Worm (Caenorhabditis elegans): Measurements from ENCODE around the gene F59E11.7.

Gene F59E11.7

DNA sequence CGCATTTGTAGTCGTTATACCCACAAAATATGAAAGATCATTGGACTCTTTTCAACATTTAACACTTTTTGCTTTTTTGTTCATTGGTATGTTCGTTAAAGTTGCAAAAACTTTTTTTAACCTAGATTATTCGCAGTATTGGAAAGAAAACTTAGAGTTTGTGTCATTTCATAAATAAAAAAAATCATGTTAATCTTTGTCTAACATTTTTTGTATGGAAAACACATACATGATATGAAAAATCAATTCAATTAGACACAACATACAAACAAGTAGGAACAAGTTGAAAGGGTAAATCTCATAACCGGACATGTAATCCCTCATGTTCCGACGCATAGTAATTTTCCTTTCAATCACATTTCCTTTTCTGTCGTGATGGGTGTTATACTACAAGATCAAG, 11.1 kb downstream of the F59E11.7 start, which contains the start of gene F59E11.2:
TSS of gene F59E11.2 (plus strand) at position 301 of the 400 bp plus-strand sequence.
- no peak for TF ChIP-seq ceh-14 (tag; optimal IDR thresholded peaks at IDR 0.05)
- TF ChIP-seq elt-2 (tag; optimal IDR thresholded peaks at IDR 0.05): no peak
- TF ChIP-seq hlh-13 (GFP tag; optimal IDR thresholded peaks at IDR 0.05): no peak
- no peak for TF ChIP-seq nhr-232 (tag; optimal IDR thresholded peaks at IDR 0.05)
- TF ChIP-seq Y22D7AL.16 (tag; optimal IDR thresholded peaks at IDR 0.05): no peak
- TF ChIP-seq tbx-7 (tag; optimal IDR thresholded peaks at IDR 0.05): no peak
- no peak for TF ChIP-seq K09A11.1 (tag; optimal IDR thresholded peaks at IDR 0.05; ENCODE audit: insufficient read depth)
- TF ChIP-seq gmeb-2 (tag; optimal IDR thresholded peaks at IDR 0.05): no peak
- TF ChIP-seq ceh-18 (tag; optimal IDR thresholded peaks at IDR 0.05): no peak
- no peak for TF ChIP-seq pqm-1 (tag; optimal IDR thresholded peaks at IDR 0.05)
- TF ChIP-seq ref-2 (tag; optimal IDR thresholded peaks at IDR 0.05): no peak

DNA sequence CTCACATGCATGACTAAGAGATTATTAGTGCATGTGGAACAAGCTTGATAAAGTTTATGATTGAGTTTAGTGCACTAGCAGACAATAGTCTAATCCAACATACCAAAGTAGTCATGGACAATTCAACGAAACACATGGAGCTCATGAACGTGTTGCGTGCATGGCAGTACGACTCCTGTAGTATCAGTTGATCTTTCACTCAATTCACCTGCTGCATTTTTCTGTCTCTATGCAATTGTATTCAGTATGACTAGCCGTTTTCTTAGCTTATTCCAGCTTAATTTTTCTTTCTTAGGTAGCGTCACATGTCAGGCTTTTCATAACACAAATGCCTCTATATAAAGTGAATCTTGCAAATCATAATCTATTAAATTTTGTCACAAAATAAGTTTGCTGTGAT, 13.2 kb downstream of the F59E11.7 start, which contains the start of gene srx-1:
TSS of gene srx-1 (plus strand) at position 382 of the 400 bp plus-strand sequence.
- no peak for TF ChIP-seq hlh-6 (tag; optimal IDR thresholded peaks at IDR 0.05)
- TF ChIP-seq ceh-2 (tag; optimal IDR thresholded peaks at IDR 0.05): no peak
- TF ChIP-seq dve-1 (tag; optimal IDR thresholded peaks at IDR 0.05): no peak
- TF ChIP-seq unc-86 (tag; optimal IDR thresholded peaks at IDR 0.05): no peak
- no peak for TF ChIP-seq C38D4.7 (GFP tag; optimal IDR thresholded peaks at IDR 0.05)
- no peak for TF ChIP-seq ref-2 (tag; optimal IDR thresholded peaks at IDR 0.05)
- no peak for TF ChIP-seq pha-4 (tag; optimal IDR thresholded peaks at IDR 0.05)
- TF ChIP-seq eyg-1 (tag; optimal IDR thresholded peaks at IDR 0.05): no peak
- TF ChIP-seq pax-1 (tag; optimal IDR thresholded peaks at IDR 0.05): no peak
- no peak for TF ChIP-seq C08G9.2 (tag; optimal IDR thresholded peaks at IDR 0.05)
- TF ChIP-seq che-1 (tag; optimal IDR thresholded peaks at IDR 0.05): no peak
- no peak for TF ChIP-seq hlh-15 (tag; optimal IDR thresholded peaks at IDR 0.05)
- no peak for TF ChIP-seq sox-4 (tag; optimal IDR thresholded peaks at IDR 0.05)
- TF ChIP-seq rnt-1 (tag; optimal IDR thresholded peaks at IDR 0.05): no peak
- no peak for TF ChIP-seq mec-3 (tag; optimal IDR thresholded peaks at IDR 0.05; ENCODE audit: borderline replicate concordance)
- no peak for TF ChIP-seq ttx-3 (tag; optimal IDR thresholded peaks at IDR 0.05)
- TF ChIP-seq ceh-22 (tag; optimal IDR thresholded peaks at IDR 0.05): no peak
- TF ChIP-seq ceh-30 (tag; optimal IDR thresholded peaks at IDR 0.05): no peak
- no peak for TF ChIP-seq ceh-34 (tag; optimal IDR thresholded peaks at IDR 0.05)
- no peak for TF ChIP-seq ceh-19 (GFP tag; optimal IDR thresholded peaks at IDR 0.05)

DNA sequence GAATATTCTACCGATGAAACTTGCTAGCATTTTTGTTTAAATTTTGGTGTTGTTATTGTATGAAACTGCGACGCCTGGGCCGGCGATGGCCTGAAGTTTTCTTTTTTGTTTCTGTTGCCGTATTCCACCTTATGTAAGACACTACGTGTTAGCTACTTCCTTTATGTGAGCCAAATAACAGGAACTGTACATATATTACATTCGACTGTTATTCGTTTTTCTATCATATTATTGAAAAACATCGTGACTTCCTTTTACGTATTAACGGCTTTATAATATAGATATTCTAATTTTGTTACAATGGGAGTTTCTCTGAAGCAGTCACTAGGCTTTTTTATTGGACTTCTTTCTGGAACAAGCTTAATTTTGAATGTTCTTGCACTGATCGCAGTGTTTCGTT, 15.2 kb downstream of the F59E11.7 start, which contains the start of gene srx-3:
TSS of gene srx-3 (plus strand) at position 301 of the 400 bp plus-strand sequence.
- TF ChIP-seq npax-4 (tag; optimal IDR thresholded peaks at IDR 0.05) (no peak), nhr-232 (tag; optimal IDR thresholded peaks at IDR 0.05) (no peak), ceh-34 (tag; optimal IDR thresholded peaks at IDR 0.05) (no peak), hlh-13 (GFP tag; optimal IDR thresholded peaks at IDR 0.05) (no peak), Y22D7AL.16 (tag; optimal IDR thresholded peaks at IDR 0.05) (no peak), dmd-4 (tag; optimal IDR thresholded peaks at IDR 0.05; ENCODE audit: borderline replicate concordance) (no peak), dve-1 (tag; optimal IDR thresholded peaks at IDR 0.05) (no peak), ttx-3 (tag; optimal IDR thresholded peaks at IDR 0.05) (no peak), ets-4 (tag; optimal IDR thresholded peaks at IDR 0.05) (no peak), pros-1 (tag; optimal IDR thresholded peaks at IDR 0.05) (no peak), tbx-2 (tag; optimal IDR thresholded peaks at IDR 0.05) (no peak), pha-4 (tag; optimal IDR thresholded peaks at IDR 0.05) (no peak), unc-55 (GFP tag; optimal IDR thresholded peaks at IDR 0.05) (no peak), ztf-16 (tag; optimal IDR thresholded peaks at IDR 0.05) (no peak), pag-3 (tag; optimal IDR thresholded peaks at IDR 0.05; ENCODE audit: borderline replicate concordance) (no peak), unc-42 (tag; optimal IDR thresholded peaks at IDR 0.05) (no peak), hlh-30 (tag; optimal IDR thresholded peaks at IDR 0.05; ENCODE audit: insufficient read depth) (no peak)
